Worm (Caenorhabditis elegans): ENCODE data around the gene chil-7.

ce11 chrII:9868207-9868606, 2.8 kb downstream of the chil-7 start:
- no peak for TF ChIP-seq nhr-237 (tag; optimal IDR thresholded peaks at IDR 0.05)
- TF ChIP-seq crh-2 (tag; optimal IDR thresholded peaks at IDR 0.05) = no peak
- no peak for TF ChIP-seq nhr-11 (tag; optimal IDR thresholded peaks at IDR 0.05)
- no peak for TF ChIP-seq ceh-82 (tag; optimal IDR thresholded peaks at IDR 0.05)
- no peak for TF ChIP-seq nhr-21 (tag; optimal IDR thresholded peaks at IDR 0.05)
- TF ChIP-seq zag-1 (tag; optimal IDR thresholded peaks at IDR 0.05) = no peak
- no peak for TF ChIP-seq egl-27 (tag; optimal IDR thresholded peaks at IDR 0.05)
- no peak for TF ChIP-seq blmp-1 (tag; optimal IDR thresholded peaks at IDR 0.05; ENCODE audit: insufficient read depth)
- TF ChIP-seq lin-11 (tag; optimal IDR thresholded peaks at IDR 0.05) = no peak
- no peak for TF ChIP-seq mbf-1 (tag; optimal IDR thresholded peaks at IDR 0.05)
- no peak for TF ChIP-seq aly-2 (tag; optimal IDR thresholded peaks at IDR 0.05)
